Worm (Caenorhabditis elegans): Measurements from ENCODE around the gene F31F6.3.
A peak's percentile ranks its signal among the peaks of the same experiment; 100 is the strongest.

F31F6.3 gene

ce11 chrX:14865744-14866143, 6.9 kb downstream of the F31F6.3 start, which contains the start of gene C27C12.3:
Gene C27C12.3 (minus strand): TSS chrX:14865844.
- no peak for TF ChIP-seq ceh-16 (tag; optimal IDR thresholded peaks at IDR 0.05)
- TF ChIP-seq egl-27 (tag; optimal IDR thresholded peaks at IDR 0.05), result no peak
- TF ChIP-seq pha-4 (tag; optimal IDR thresholded peaks at IDR 0.05), result no peak
- no peak for TF ChIP-seq daf-12 (tag; optimal IDR thresholded peaks at IDR 0.05)
- TF ChIP-seq snpc-4 (tag; optimal IDR thresholded peaks at IDR 0.05), result no peak
- no peak for TF ChIP-seq nhr-77 (tag; optimal IDR thresholded peaks at IDR 0.05)
- no peak for TF ChIP-seq elt-1 (tag; optimal IDR thresholded peaks at IDR 0.05)
- TF ChIP-seq fkh-10 (GFP tag; optimal IDR thresholded peaks at IDR 0.05), result no peak
- no peak for TF ChIP-seq skn-1 (tag; optimal IDR thresholded peaks at IDR 0.05)
- TF ChIP-seq aly-2 (tag; optimal IDR thresholded peaks at IDR 0.05), result no peak
- no peak for TF ChIP-seq nhr-76 (tag; optimal IDR thresholded peaks at IDR 0.05)
- no peak for TF ChIP-seq ceh-9 (tag; optimal IDR thresholded peaks at IDR 0.05)
- no peak for TF ChIP-seq nfya-1 (tag; optimal IDR thresholded peaks at IDR 0.05; ENCODE audit: insufficient read depth)
- no peak for TF ChIP-seq nhr-43 (tag; optimal IDR thresholded peaks at IDR 0.05; ENCODE audit: poor library complexity, severe bottlenecking)

ce11 chrX:14861752-14862151, 10.9 kb downstream of the F31F6.3 start, which contains the start of gene dmd-4:
Gene dmd-4 (minus strand): TSS chrX:14861852.
- TF ChIP-seq elt-3 (tag; optimal IDR thresholded peaks at IDR 0.05) (no peak), nhr-25 (tag; optimal IDR thresholded peaks at IDR 0.05) (no peak), fkh-10 (GFP tag; optimal IDR thresholded peaks at IDR 0.05) (no peak)

ce11 chrX:14853712-14854217, 18.9 kb downstream of the F31F6.3 start, which contains the start of the genes C27C12.1 and C27C12.4:
Gene C27C12.1 (minus strand): TSS chrX:14853762.
Gene C27C12.4 (plus strand): TSS chrX:14854086.
- peak; percentile 82 for TF ChIP-seq lin-39 (tag; optimal IDR thresholded peaks at IDR 0.05)
- peak; percentile 34 for TF ChIP-seq ztf-4 (tag; optimal IDR thresholded peaks at IDR 0.05)
- no peak for TF ChIP-seq aly-2 (tag; optimal IDR thresholded peaks at IDR 0.05)
- TF ChIP-seq lin-15B (tag; optimal IDR thresholded peaks at IDR 0.05), result peak; percentile 87
- peak; percentile 67 for TF ChIP-seq elt-2 (tag; optimal IDR thresholded peaks at IDR 0.05)
- TF ChIP-seq nhr-77 (tag; optimal IDR thresholded peaks at IDR 0.05), result no peak
- TF ChIP-seq R02D3.7 (tag; optimal IDR thresholded peaks at IDR 0.05), result peak; percentile 68
- TF ChIP-seq fkh-10 (GFP tag; optimal IDR thresholded peaks at IDR 0.05), result peak; percentile 67
- no peak for TF ChIP-seq eor-1 (tag; optimal IDR thresholded peaks at IDR 0.05)
- TF ChIP-seq nhr-28 (tag; optimal IDR thresholded peaks at IDR 0.05), result no peak
- peak; percentile 22 for TF ChIP-seq fkh-2 (tag; optimal IDR thresholded peaks at IDR 0.05)
- peak; percentile 8 for TF ChIP-seq zag-1 (tag; optimal IDR thresholded peaks at IDR 0.05)
- TF ChIP-seq egl-27 (tag; optimal IDR thresholded peaks at IDR 0.05), result peak; percentile 14
- peak; percentile 44 for TF ChIP-seq ama-1 (optimal IDR thresholded peaks at IDR 0.05)
- TF ChIP-seq nfya-1 (tag; optimal IDR thresholded peaks at IDR 0.05; ENCODE audit: insufficient read depth), result peak; percentile 90
- TF ChIP-seq nhr-43 (tag; optimal IDR thresholded peaks at IDR 0.05; ENCODE audit: poor library complexity, severe bottlenecking), result peak; percentile 85
- TF ChIP-seq nhr-11 (tag; optimal IDR thresholded peaks at IDR 0.05), result peak; percentile 20
- TF ChIP-seq pha-4 (tag; optimal IDR thresholded peaks at IDR 0.05), result peak; percentile 95
- TF ChIP-seq jun-1 (tag; optimal IDR thresholded peaks at IDR 0.05), result peak; percentile 75
- TF ChIP-seq skn-1 (tag; optimal IDR thresholded peaks at IDR 0.05), result peak; percentile 87
- peak; percentile 57 for TF ChIP-seq lsy-12 (tag; optimal IDR thresholded peaks at IDR 0.05)
- TF ChIP-seq elt-1 (tag; optimal IDR thresholded peaks at IDR 0.05), result peak; percentile 35
- peak; percentile 69 for TF ChIP-seq ceh-82 (tag; optimal IDR thresholded peaks at IDR 0.05)
- TF ChIP-seq snpc-4 (tag; optimal IDR thresholded peaks at IDR 0.05), result peak; percentile 89
- TF ChIP-seq nhr-25 (tag; optimal IDR thresholded peaks at IDR 0.05), result peak; percentile 91
- TF ChIP-seq hmg-11 (tag; optimal IDR thresholded peaks at IDR 0.05), result peak; percentile 95
- TF ChIP-seq tbx-2 (tag; optimal IDR thresholded peaks at IDR 0.05), result peak; percentile 78
- peak; percentile 51 for TF ChIP-seq egl-5 (tag; optimal IDR thresholded peaks at IDR 0.05)
- no peak for TF ChIP-seq ceh-16 (tag; optimal IDR thresholded peaks at IDR 0.05)
- TF ChIP-seq nhr-23 (tag; optimal IDR thresholded peaks at IDR 0.05), result peak; percentile 93
- TF ChIP-seq elt-3 (tag; optimal IDR thresholded peaks at IDR 0.05), result no peak
- TF ChIP-seq ceh-28 (tag; optimal IDR thresholded peaks at IDR 0.05), result peak; percentile 82
- TF ChIP-seq sea-2 (GFP tag; optimal IDR thresholded peaks at IDR 0.05), result no peak

DNA sequence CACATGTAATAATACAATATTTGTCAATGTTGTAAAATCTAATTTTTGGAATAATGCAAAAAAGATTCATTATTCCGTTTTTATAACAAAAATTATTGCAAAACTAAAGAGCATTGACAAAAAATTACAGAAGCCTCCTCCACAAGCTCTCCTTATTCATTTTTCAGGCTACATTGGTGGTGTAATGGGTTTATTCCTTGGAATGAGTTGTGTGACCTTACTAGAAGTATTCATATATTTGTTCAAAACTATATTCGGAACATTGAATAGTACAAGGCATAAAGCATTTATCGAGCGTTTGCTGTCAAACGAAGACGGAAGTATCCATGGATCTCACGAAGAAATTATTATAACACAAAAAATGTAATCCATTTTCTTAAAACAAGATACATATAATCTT, 20.8 kb downstream of the F31F6.3 start:
- TF ChIP-seq mdl-1 (tag; optimal IDR thresholded peaks at IDR 0.05), result no peak
- no peak for TF ChIP-seq nfya-1 (tag; optimal IDR thresholded peaks at IDR 0.05; ENCODE audit: insufficient read depth)
- no peak for TF ChIP-seq ceh-9 (tag; optimal IDR thresholded peaks at IDR 0.05)
- TF ChIP-seq nhr-23 (tag; optimal IDR thresholded peaks at IDR 0.05), result no peak
- TF ChIP-seq lin-39 (tag; optimal IDR thresholded peaks at IDR 0.05), result no peak
- no peak for TF ChIP-seq unc-62 (GFP tag; optimal IDR thresholded peaks at IDR 0.05)
- no peak for TF ChIP-seq ama-1 (optimal IDR thresholded peaks at IDR 0.05)
- no peak for TF ChIP-seq ceh-16 (tag; optimal IDR thresholded peaks at IDR 0.05)
- no peak for TF ChIP-seq unc-39 (tag; optimal IDR thresholded peaks at IDR 0.05)
- no peak for TF ChIP-seq ztf-4 (tag; optimal IDR thresholded peaks at IDR 0.05)
- TF ChIP-seq elt-2 (tag; optimal IDR thresholded peaks at IDR 0.05), result no peak

Measured in whole organism, L3 larva.